Worm (Caenorhabditis elegans) whole organism, L4 larva: ENCODE measurements around the gene cut-2.
"Not testable (repeated sequence)": the region's sequence is repeated elsewhere in the genome, so short reads cannot be mapped to it uniquely, and the experiment has no call there.

Experiments used
- aha-1 ChIP-seq: fragments of 150-350 bp; peaks from one replicate; lab custom pipeline; 2014; ENCODE audit warnings: missing biosample characterization, missing genetic modification characterization
- lin-39 ChIP-seq: fragments of 150-350 bp; optimal IDR thresholded peaks from 2 replicates; lab custom pipeline; 2014; ENCODE audit warnings: missing biosample characterization, missing genetic modification reagents, missing genetic modification characterization
- lsy-2 ChIP-seq, 2 experiments: fragments of 150-350 bp in 1 of 2; sonication (generic microtip) in 1 of 2; optimal IDR thresholded peaks; 2 replicates each; lab custom pipeline; 2014 to 2017; ENCODE audit warnings: missing biosample characterization in 2 of 2, missing genetic modification characterization in 2 of 2
- ztf-11 ChIP-seq: fragments of 150-350 bp; optimal IDR thresholded peaks from 2 replicates; lab custom pipeline; 2014; ENCODE audit warnings: missing biosample characterization, missing genetic modification characterization

DNA sequence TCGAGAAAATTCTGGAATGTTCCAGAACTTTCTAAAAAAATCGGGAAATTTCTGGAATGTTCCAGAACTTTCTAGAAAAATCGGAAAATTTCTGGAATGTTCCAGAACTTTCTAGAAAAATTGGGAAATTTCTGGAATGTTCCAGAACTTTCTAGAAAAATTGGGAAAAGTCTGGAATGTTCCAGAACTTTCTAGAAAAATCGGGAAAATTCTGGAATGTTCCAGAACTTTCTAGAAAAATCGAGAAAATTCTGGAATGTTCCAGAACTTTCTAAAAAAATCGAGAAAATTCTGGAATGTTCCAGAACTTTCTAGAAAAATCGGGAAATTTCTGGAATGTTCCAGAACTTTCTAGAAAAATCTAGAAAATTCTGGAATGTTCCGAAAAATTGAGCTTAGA lies 25.5 kb downstream of the cut-2 start:
- not testable (repeated sequence) for TF ChIP-seq lin-39; ztf-11 (tag; lab: Kevin White, UChicago); lsy-2 (tag; optimal IDR thresholded peaks at IDR 0.05; lab: Kevin White, UChicago); aha-1
